Fruit fly (Drosophila melanogaster) whole organism, wandering third instar larva: ENCODE data around the gene mus101.

Experiments used
- Abd-B ChIP-seq: fragments of >200 bp; optimal IDR thresholded peaks from 2 replicates; lab custom pipeline; 2017; ENCODE audit warnings: missing biosample characterization, missing genetic modification characterization
- CG32264 ChIP-seq: fragments of 200-800 bp; sonication (Bioruptor generic); optimal IDR thresholded peaks from 2 replicates; lab custom pipeline; 2016; ENCODE audit warnings: missing biosample characterization, missing genetic modification characterization
- CrebA ChIP-seq: fragments of 200-800 bp; sonication (Bioruptor generic); optimal IDR thresholded peaks from 2 replicates; lab custom pipeline; 2016; ENCODE audit warnings: missing biosample characterization, mild to moderate bottlenecking, missing genetic modification characterization, borderline replicate concordance
- Dfd ChIP-seq: fragments of >200 bp; optimal IDR thresholded peaks from 2 replicates; lab custom pipeline; 2017; ENCODE audit warnings: missing biosample characterization, missing genetic modification characterization
- Dif ChIP-seq: fragments of 200-275, 200-300 bp; sonication (Bioruptor generic); optimal IDR thresholded peaks from 2 replicates; lab custom pipeline; 2018; ENCODE audit warnings: missing biosample characterization, missing genetic modification characterization; ENCODE audit not compliant: partially characterized antibody
- GATAd ChIP-seq: sonication (Bioruptor generic); optimal IDR thresholded peaks from 2 replicates; lab custom pipeline; 2016; ENCODE audit warnings: missing biosample characterization, missing genetic modification characterization
- HLH106 ChIP-seq: fragments of 200-800 bp; optimal IDR thresholded peaks from 3 replicates; lab custom pipeline; 2019; ENCODE audit warnings: missing biosample characterization, mild to moderate bottlenecking, missing genetic modification characterization, moderate library complexity
- Hnf4 ChIP-seq: fragments of 200-800 bp; sonication (Bioruptor generic); optimal IDR thresholded peaks from 2 replicates; lab custom pipeline; 2016; ENCODE audit warnings: missing biosample characterization, mild to moderate bottlenecking, missing genetic modification characterization
- Hr78 ChIP-seq: fragments of >200 bp; optimal IDR thresholded peaks from 2 replicates; lab custom pipeline; 2017; ENCODE audit warnings: missing biosample characterization, missing genetic modification characterization
- Hr83 ChIP-seq: fragments of 200-300 bp; sonication (Bioruptor generic); optimal IDR thresholded peaks from 2 replicates; lab custom pipeline; 2016; ENCODE audit warnings: missing biosample characterization, mild to moderate bottlenecking, missing genetic modification characterization, moderate library complexity; ENCODE audit not compliant: poor library complexity, severe bottlenecking
- Mio ChIP-seq: sonication (Bioruptor generic); optimal IDR thresholded peaks from 2 replicates; lab custom pipeline; 2016; ENCODE audit warnings: missing biosample characterization, missing genetic modification characterization
- Myc ChIP-seq: fragments of >200 bp; optimal IDR thresholded peaks from 2 replicates; lab custom pipeline; 2017
- Sp1 ChIP-seq: fragments of 200-800 bp; sonication (Bioruptor generic); optimal IDR thresholded peaks from 3 replicates; lab custom pipeline; 2019; ENCODE audit warnings: missing biosample characterization, mild to moderate bottlenecking, missing genetic modification characterization, moderate library complexity
- Vsx2 ChIP-seq: fragments of 200-300, 225-300 bp; sonication (Bioruptor generic); optimal IDR thresholded peaks from 2 replicates; lab custom pipeline; 2018; ENCODE audit warnings: missing biosample characterization, missing genetic modification characterization; ENCODE audit not compliant: partially characterized antibody
- br ChIP-seq: fragments of 200-800 bp; sonication (Bioruptor generic); optimal IDR thresholded peaks from 2 replicates; lab custom pipeline; 2016; ENCODE audit warnings: missing biosample characterization, missing genetic modification characterization
- dsf ChIP-seq: sonication (Bioruptor generic); optimal IDR thresholded peaks from 2 replicates; lab custom pipeline; 2016; ENCODE audit warnings: missing biosample characterization, missing genetic modification characterization, borderline replicate concordance
- foxo ChIP-seq, 2 experiments: fragments of 200-800 bp; sonication (Bioruptor generic); optimal IDR thresholded peaks; 2 replicates in 1 of 2; 3 replicates in 1 of 2; lab custom pipeline; 2016 to 2017; ENCODE audit warnings: missing biosample characterization in 2 of 2, missing genetic modification characterization in 2 of 2
- fru ChIP-seq: fragments of 200-800 bp; sonication (Bioruptor generic); optimal IDR thresholded peaks from 3 replicates; lab custom pipeline; 2016; ENCODE audit warnings: missing biosample characterization, mild to moderate bottlenecking, missing genetic modification characterization
- h ChIP-seq: fragments of 200-800 bp; sonication (Bioruptor generic); optimal IDR thresholded peaks from 3 replicates; lab custom pipeline; 2016; ENCODE audit warnings: missing biosample characterization, mild to moderate bottlenecking, missing genetic modification characterization
- pan ChIP-seq: fragments of >200 bp; optimal IDR thresholded peaks from 2 replicates; lab custom pipeline; 2017
- psq ChIP-seq: fragments of 200-800 bp; sonication (Bioruptor generic); optimal IDR thresholded peaks from 3 replicates; lab custom pipeline; 2017; ENCODE audit warnings: missing biosample characterization, mild to moderate bottlenecking, missing genetic modification characterization, moderate library complexity
- rgr ChIP-seq: fragments of 200-800 bp; sonication (Bioruptor generic); optimal IDR thresholded peaks from 3 replicates; lab custom pipeline; 2016; ENCODE audit warnings: missing biosample characterization, mild to moderate bottlenecking, missing genetic modification characterization
- sage ChIP-seq: fragments of 200-800 bp; sonication (Bioruptor generic); optimal IDR thresholded peaks from 2 replicates; lab custom pipeline; 2016; ENCODE audit warnings: missing biosample characterization, mild to moderate bottlenecking, missing genetic modification characterization
- tai ChIP-seq: sonication (Bioruptor generic); optimal IDR thresholded peaks from 2 replicates; lab custom pipeline; 2016; ENCODE audit warnings: missing biosample characterization, missing genetic modification characterization
- usp ChIP-seq: fragments of >200 bp; optimal IDR thresholded peaks from 2 replicates; lab custom pipeline; 2017; ENCODE audit warnings: missing biosample characterization, missing genetic modification characterization
- woc ChIP-seq: sonication (Bioruptor generic); optimal IDR thresholded peaks from 2 replicates; lab custom pipeline; 2016; ENCODE audit warnings: missing biosample characterization, mild to moderate bottlenecking, missing genetic modification characterization

The mus101 gene

DNA sequence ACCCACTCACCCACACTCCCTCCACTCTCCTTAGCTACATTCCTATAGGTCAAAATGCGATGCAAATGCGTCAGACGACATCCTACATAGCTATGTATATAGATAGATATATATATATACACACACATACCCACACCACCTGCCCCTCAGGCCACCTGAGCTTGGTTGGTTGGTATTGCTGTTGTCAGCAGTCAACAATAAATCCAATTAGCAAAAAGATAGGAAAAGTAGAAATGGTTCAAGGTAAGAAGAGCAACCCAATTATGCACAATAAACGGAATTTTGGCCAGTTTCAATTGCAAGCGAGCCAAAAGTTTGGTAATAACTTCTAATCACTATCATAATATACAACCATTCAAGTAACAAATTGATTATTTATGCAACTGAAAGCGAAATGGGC, 44.4 kb downstream of the mus101 start:
- TF ChIP-seq Hr78 (GFP tag; lab: Kevin White, UChicago) (no peak), h (GFP tag; lab: Kevin White, UChicago) (no peak), Hr83 (GFP tag; lab: Kevin White, UChicago) (no peak), GATAd (GFP tag; lab: Kevin White, UChicago) (no peak), Abd-B (GFP tag; lab: Kevin White, UChicago) (no peak), psq (GFP tag; lab: Kevin White, UChicago) (no peak), Mio (GFP tag; lab: Kevin White, UChicago) (no peak), CG32264 (GFP tag; lab: Kevin White, UChicago) (no peak), Dif (GFP tag; lab: Kevin White, UChicago) (no peak), CrebA (GFP tag; lab: Kevin White, UChicago) (no peak), br (GFP tag; lab: Kevin White, UChicago) (no peak), usp (no peak), Sp1 (GFP tag; lab: Kevin White, UChicago) (no peak), Myc (lab: Kevin White, UChicago) (no peak), HLH106 (tag; lab: Kevin White, UChicago) (no peak), dsf (GFP tag; lab: Kevin White, UChicago) (no peak), fru (GFP tag; lab: Kevin White, UChicago) (no peak), woc (GFP tag; lab: Kevin White, UChicago) (no peak)

DNA sequence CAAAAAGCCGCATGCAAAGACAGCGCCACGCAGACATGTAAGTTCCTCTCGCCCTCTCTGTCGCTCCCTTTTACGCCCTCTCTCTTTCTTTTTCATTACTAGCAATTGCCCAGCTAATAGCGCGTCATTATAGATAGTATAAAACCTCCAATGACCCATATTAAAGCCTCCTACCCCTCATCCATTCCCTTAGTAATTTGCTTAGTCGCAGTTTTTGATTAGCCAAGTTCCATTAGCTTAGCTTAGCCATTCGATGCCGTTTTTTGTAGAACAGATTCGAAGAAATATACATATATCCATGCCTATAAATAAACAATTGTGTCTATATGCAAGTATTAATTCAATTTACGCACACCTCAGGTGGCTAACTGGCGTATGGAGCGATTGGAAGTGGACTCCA, 48.7 kb downstream of the mus101 start:
- TF ChIP-seq pan (lab: Kevin White, UChicago) = no peak
- TF ChIP-seq Vsx2 = no peak
- no peak for TF ChIP-seq Dfd (GFP tag; lab: Kevin White, UChicago)
- no peak for TF ChIP-seq fru (GFP tag; lab: Kevin White, UChicago)
- TF ChIP-seq sage (GFP tag; lab: Kevin White, UChicago) = no peak
- no peak for TF ChIP-seq tai (GFP tag; lab: Kevin White, UChicago)
- TF ChIP-seq CrebA (GFP tag; lab: Kevin White, UChicago) = no peak
- TF ChIP-seq Myc (lab: Kevin White, UChicago) = no peak
- TF ChIP-seq Hnf4 (GFP tag; lab: Kevin White, UChicago) = no peak
- TF ChIP-seq rgr (GFP tag; lab: Kevin White, UChicago) = no peak
- no peak for TF ChIP-seq dsf (GFP tag; lab: Kevin White, UChicago)
- TF ChIP-seq woc (GFP tag; lab: Kevin White, UChicago) = no peak
- TF ChIP-seq foxo (GFP tag; optimal IDR thresholded peaks at IDR 0.05; lab: Kevin White, UChicago) = no peak
- TF ChIP-seq, all 38 proteins: peak for 0
